Fruit fly (Drosophila melanogaster) whole organism, embryonic: ENCODE results near the gene Ir64a.

Experiments
- BEAF-32 ChIP-seq: fragments of 200-800 bp; sonication (Bioruptor generic); optimal IDR thresholded peaks from 3 replicates; lab custom pipeline; 2017; ENCODE audit warnings: missing biosample characterization, missing genetic modification characterization, mild to moderate bottlenecking, moderate library complexity, missing genetic modification reagents
- Bgb ChIP-seq: fragments of 200-800 bp; sonication (Bioruptor generic); IDR thresholded peaks from 2 replicates; pipeline ENCODE4 v1.3.6; 2022; ENCODE audit warnings: missing biosample characterization, missing genetic modification characterization; ENCODE audit not compliant: partially characterized antibody
- CG1024 ChIP-seq: fragments of 200-800 bp; sonication (Bioruptor generic); IDR thresholded peaks from 2 replicates; pipeline ENCODE4 v1.3.6; 2022; ENCODE audit warnings: missing biosample characterization, missing genetic modification characterization
- CG10366 ChIP-seq: fragments of 200-800 bp; sonication (Bioruptor generic); IDR thresholded peaks from 2 replicates; pipeline ENCODE4 v1.3.6; 2022; ENCODE audit warnings: missing biosample characterization, missing genetic modification characterization
- CG11085 ChIP-seq: fragments of 200-800 bp; sonication (Bioruptor generic); IDR thresholded peaks from 2 replicates; pipeline ENCODE4 v1.3.6; 2022; ENCODE audit warnings: missing biosample characterization, missing genetic modification characterization
- CG11398 ChIP-seq: fragments of 200-800 bp; sonication (Bioruptor generic); optimal IDR thresholded peaks from 2 replicates; lab custom pipeline; 2016; ENCODE audit warnings: missing biosample characterization, missing genetic modification characterization
- CG11456 ChIP-seq: fragments of 200-800 bp; sonication (Bioruptor generic); IDR thresholded peaks from 3 replicates; pipeline ENCODE4 v1.3.6; 2022; ENCODE audit warnings: missing biosample characterization, missing genetic modification characterization
- CG12236 ChIP-seq: fragments of 200-800 bp; sonication (Bioruptor generic); optimal IDR thresholded peaks from 2 replicates; lab custom pipeline; 2016; ENCODE audit warnings: missing biosample characterization, missing genetic modification characterization
- CG15514 ChIP-seq: fragments of 200-800 bp; sonication (Bioruptor generic); optimal IDR thresholded peaks from 3 replicates; lab custom pipeline; 2017; ENCODE audit warnings: missing biosample characterization, missing genetic modification characterization, mild to moderate bottlenecking, moderate library complexity, missing genetic modification reagents
- CG15601 ChIP-seq: fragments of 200-800 bp; sonication (Bioruptor generic); optimal IDR thresholded peaks from 3 replicates; lab custom pipeline; 2019; ENCODE audit warnings: missing biosample characterization, mild to moderate bottlenecking, missing genetic modification characterization, moderate library complexity
- CG17186 ChIP-seq: fragments of 200-800 bp; sonication (Bioruptor generic); optimal IDR thresholded peaks from 3 replicates; lab custom pipeline; 2017; ENCODE audit warnings: missing biosample characterization, missing genetic modification reagents, missing genetic modification characterization
- CG1792 ChIP-seq: fragments of 200-800 bp; sonication (Bioruptor generic); optimal IDR thresholded peaks from 2 replicates; lab custom pipeline; 2016; ENCODE audit warnings: missing biosample characterization, missing genetic modification characterization
- CG2129 ChIP-seq: fragments of 200-800 bp; sonication (Bioruptor generic); IDR thresholded peaks from 2 replicates; pipeline ENCODE4 v1.3.6; 2022; ENCODE audit warnings: missing biosample characterization, missing genetic modification characterization; ENCODE audit not compliant: partially characterized antibody
- CG31441 ChIP-seq: fragments of 200-800 bp; sonication (Bioruptor generic); IDR thresholded peaks from 2 replicates; pipeline ENCODE4 v1.3.6; 2022; ENCODE audit warnings: missing biosample characterization, missing genetic modification characterization
- CG32532 ChIP-seq: fragments of 200-800 bp; sonication (Bioruptor generic); IDR thresholded peaks from 2 replicates; pipeline ENCODE4 v1.3.6; 2022; ENCODE audit warnings: missing biosample characterization, missing genetic modification characterization
- CG34376 ChIP-seq: fragments of 200-800 bp; sonication (Bioruptor generic); optimal IDR thresholded peaks from 2 replicates; lab custom pipeline; 2018; ENCODE audit warnings: missing biosample characterization, mild to moderate bottlenecking, missing genetic modification characterization
- CG34422 ChIP-seq: fragments of 200-800 bp; sonication (Bioruptor generic); IDR thresholded peaks from 3 replicates; pipeline ENCODE4 v1.3.6; 2022; ENCODE audit warnings: missing biosample characterization, missing genetic modification characterization
- CG4328 ChIP-seq: fragments of 200-800 bp; sonication (Bioruptor generic); optimal IDR thresholded peaks from 3 replicates; lab custom pipeline; 2017; ENCODE audit warnings: missing biosample characterization, missing genetic modification reagents, missing genetic modification characterization
- CG4707 ChIP-seq: fragments of 200-800 bp; sonication (Bioruptor generic); optimal IDR thresholded peaks from 2 replicates; lab custom pipeline; 2018; ENCODE audit warnings: missing biosample characterization, mild to moderate bottlenecking, missing genetic modification characterization, moderate library complexity
- CG6765 ChIP-seq: fragments of 200-800 bp; sonication (Bioruptor generic); optimal IDR thresholded peaks from 3 replicates; lab custom pipeline; 2017; ENCODE audit warnings: missing biosample characterization, mild to moderate bottlenecking, missing genetic modification characterization
- CG7987 ChIP-seq: fragments of 200-800 bp; sonication (Bioruptor generic); optimal IDR thresholded peaks from 2 replicates; lab custom pipeline; 2018; ENCODE audit warnings: missing biosample characterization, mild to moderate bottlenecking, missing genetic modification characterization, moderate library complexity
- CG9727 ChIP-seq: fragments of 200-800 bp; sonication (Bioruptor generic); optimal IDR thresholded peaks from 3 replicates; lab custom pipeline; 2017; ENCODE audit warnings: missing biosample characterization, mild to moderate bottlenecking, missing genetic modification characterization
- CG9876 ChIP-seq: fragments of 200-800 bp; sonication (Bioruptor generic); optimal IDR thresholded peaks from 2 replicates; lab custom pipeline; 2016; ENCODE audit warnings: missing biosample characterization, missing genetic modification characterization
- CG9932 ChIP-seq: fragments of 200-800 bp; sonication (Bioruptor generic); IDR thresholded peaks from 2 replicates; pipeline ENCODE4 v1.3.6; 2022; ENCODE audit warnings: missing biosample characterization, missing genetic modification characterization
- CTCF ChIP-seq: fragments of 200-800 bp; sonication (Bioruptor generic); optimal IDR thresholded peaks from 2 replicates; lab custom pipeline; 2017; ENCODE audit warnings: missing biosample characterization, mild to moderate bottlenecking, missing genetic modification characterization, moderate library complexity
- Doc2 ChIP-seq: fragments of 200-800 bp; sonication (Bioruptor generic); IDR thresholded peaks from 2 replicates; pipeline ENCODE4 v1.3.6; 2022; ENCODE audit warnings: missing biosample characterization, missing genetic modification characterization
- E2f1 ChIP-seq: fragments of 200-800 bp; sonication (Bioruptor generic); IDR thresholded peaks from 2 replicates; pipeline ENCODE4 v1.3.6; 2022; ENCODE audit warnings: missing biosample characterization, missing genetic modification characterization
- Ets97D ChIP-seq: fragments of 200-800 bp; sonication (Bioruptor generic); optimal IDR thresholded peaks from 3 replicates; lab custom pipeline; 2016; ENCODE audit warnings: missing biosample characterization, missing genetic modification characterization
- Max ChIP-seq: fragments of 200-800 bp; sonication (Bioruptor generic); optimal IDR thresholded peaks from 2 replicates; lab custom pipeline; 2016; ENCODE audit warnings: missing biosample characterization, mild to moderate bottlenecking, missing genetic modification characterization
- Med ChIP-seq: fragments of 200-800 bp; sonication (Bioruptor generic); peaks from one replicate; lab custom pipeline; 2016; ENCODE audit warnings: missing biosample characterization, missing genetic modification characterization, mild to moderate bottlenecking, inconsistent platforms, moderate library complexity
- Sox100B ChIP-seq: fragments of 200-800 bp; sonication (Bioruptor generic); optimal IDR thresholded peaks from 3 replicates; lab custom pipeline; 2018; ENCODE audit warnings: missing biosample characterization, mild to moderate bottlenecking, missing genetic modification characterization
- Sry-β ChIP-seq: fragments of 200-800 bp; sonication (Bioruptor generic); optimal IDR thresholded peaks from 2 replicates; lab custom pipeline; 2018; ENCODE audit warnings: missing biosample characterization, mild to moderate bottlenecking, missing genetic modification characterization, moderate library complexity
- Stat92E ChIP-seq, 3 experiments: fragments of >200 bp in 2 of 3; fragments of 200-800 bp in 1 of 3; sonication (Bioruptor generic) in 1 of 3; optimal IDR thresholded peaks; 2 replicates each; lab custom pipeline; 2017 to 2019; ENCODE audit warnings: missing biosample characterization in 3 of 3, missing genetic modification characterization in 3 of 3, mild to moderate bottlenecking in 1 of 3, moderate library complexity in 1 of 3
- abd-A ChIP-seq: fragments of 200-800 bp; sonication (Bioruptor generic); optimal IDR thresholded peaks from 3 replicates; lab custom pipeline; 2019; ENCODE audit warnings: missing biosample characterization, mild to moderate bottlenecking, missing genetic modification characterization, moderate library complexity
- al ChIP-seq: fragments of 200-800 bp; sonication (Bioruptor generic); IDR thresholded peaks from 2 replicates; pipeline ENCODE4 v1.3.6; 2022; ENCODE audit warnings: missing biosample characterization, missing genetic modification characterization
- bigmax ChIP-seq: fragments of 200-800 bp; sonication (Bioruptor generic); optimal IDR thresholded peaks from 2 replicates; lab custom pipeline; 2018; ENCODE audit warnings: missing biosample characterization, mild to moderate bottlenecking, missing genetic modification characterization
- bsh ChIP-seq, 2 experiments: fragments of 200-800 bp; sonication (Bioruptor generic); optimal IDR thresholded peaks; 2 replicates each; lab custom pipeline; 2017 to 2018; ENCODE audit warnings: mild to moderate bottlenecking in 2 of 2, missing biosample characterization in 2 of 2, missing genetic modification characterization in 2 of 2, moderate library complexity in 1 of 2
- chinmo ChIP-seq: fragments of 200-800 bp; sonication (Bioruptor generic); IDR thresholded peaks from 4 replicates; pipeline ENCODE4 v1.3.6; 2022; ENCODE audit warnings: missing biosample characterization, missing genetic modification characterization; ENCODE audit not compliant: partially characterized antibody
- gsb-n ChIP-seq: fragments of 200-800 bp; sonication (Bioruptor generic); optimal IDR thresholded peaks from 3 replicates; lab custom pipeline; 2018; ENCODE audit warnings: missing biosample characterization, mild to moderate bottlenecking, missing genetic modification characterization
- gt ChIP-seq: fragments of 200-800 bp; sonication (Bioruptor generic); IDR thresholded peaks from 2 replicates; pipeline ENCODE4 v1.3.6; 2022; ENCODE audit warnings: missing biosample characterization, missing genetic modification characterization
- ham ChIP-seq: fragments of 200-800 bp; sonication (Bioruptor generic); IDR thresholded peaks from 2 replicates; pipeline ENCODE4 v1.3.6; 2022; ENCODE audit warnings: missing biosample characterization, missing genetic modification characterization
- kni ChIP-seq: fragments of 200-800 bp; sonication (Bioruptor generic); optimal IDR thresholded peaks from 3 replicates; lab custom pipeline; 2017; ENCODE audit warnings: mild to moderate bottlenecking, missing biosample characterization, missing genetic modification reagents, missing genetic modification characterization
- knrl ChIP-seq: fragments of 200-800 bp; sonication (Bioruptor generic); IDR thresholded peaks from 3 replicates; pipeline ENCODE4 v1.3.6; 2022; ENCODE audit warnings: missing biosample characterization, missing genetic modification characterization; ENCODE audit not compliant: partially characterized antibody
- odd ChIP-seq: fragments of 200-800 bp; sonication (Bioruptor generic); optimal IDR thresholded peaks from 2 replicates; lab custom pipeline; 2017; ENCODE audit warnings: missing biosample characterization, mild to moderate bottlenecking, missing genetic modification characterization
- pho ChIP-seq: fragments of 200-800 bp; sonication (Bioruptor generic); optimal IDR thresholded peaks from 2 replicates; lab custom pipeline; 2016; ENCODE audit warnings: missing biosample characterization, missing genetic modification characterization
- scrt ChIP-seq: fragments of 200-800 bp; sonication (Bioruptor generic); optimal IDR thresholded peaks from 2 replicates; lab custom pipeline; 2018; ENCODE audit warnings: missing biosample characterization, mild to moderate bottlenecking, missing genetic modification characterization, moderate library complexity
- sqz ChIP-seq: fragments of 200-800 bp; sonication (Bioruptor generic); optimal IDR thresholded peaks from 3 replicates; lab custom pipeline; 2018; ENCODE audit warnings: missing biosample characterization, mild to moderate bottlenecking, missing genetic modification characterization
- trh ChIP-seq: fragments of 200-800 bp; sonication (Bioruptor generic); optimal IDR thresholded peaks from 2 replicates; lab custom pipeline; 2016; ENCODE audit warnings: missing biosample characterization, missing genetic modification characterization
- usp ChIP-seq: fragments of >200 bp; optimal IDR thresholded peaks from 2 replicates; lab custom pipeline; 2017; ENCODE audit warnings: missing biosample characterization, missing genetic modification characterization
- zen ChIP-seq: fragments of 200-800 bp; sonication (Bioruptor generic); optimal IDR thresholded peaks from 3 replicates; lab custom pipeline; 2018; ENCODE audit warnings: missing biosample characterization, mild to moderate bottlenecking, missing genetic modification characterization, moderate library complexity

Ir64a gene

dm6 chr3L:5365164-5365879 lies 17.3 kb downstream of the Ir64a start (continued):
- no peak for TF ChIP-seq CG34422 (GFP tag; lab: Robert Waterston, UW)
- TF ChIP-seq CG31441 (GFP tag; lab: Robert Waterston, UW) = no peak
- TF ChIP-seq CTCF (GFP tag; lab: Kevin White, UChicago) = no peak
- no peak for TF ChIP-seq CG4328 (GFP tag; lab: Kevin White, UChicago)
- no peak for TF ChIP-seq CG7987
- peak; percentile 16 for TF ChIP-seq odd (GFP tag; lab: Kevin White, UChicago)
- TF ChIP-seq Bgb (GFP tag; lab: Robert Waterston, UW) = no peak
- TF ChIP-seq CG9727 (GFP tag; lab: Kevin White, UChicago) = peak; percentile 39
- no peak for TF ChIP-seq CG11398
- TF ChIP-seq Sox100B = peak; percentile 9
- no peak for TF ChIP-seq CG15514 (GFP tag; lab: Kevin White, UChicago)
- TF ChIP-seq CG11085 (GFP tag; lab: Robert Waterston, UW) = no peak
- TF ChIP-seq trh (GFP tag; lab: Kevin White, UChicago) = no peak
- no peak for TF ChIP-seq kni
- no peak for TF ChIP-seq abd-A (tag; lab: Kevin White, UChicago)
- TF ChIP-seq Ets97D (GFP tag; lab: Kevin White, UChicago) = no peak
- peak; percentile 51 for TF ChIP-seq CG9932 (GFP tag; lab: Robert Waterston, UW)
- no peak for TF ChIP-seq CG12236 (GFP tag; lab: Kevin White, UChicago)
- no peak for TF ChIP-seq al (GFP tag; lab: Robert Waterston, UW)
- no peak for TF ChIP-seq usp (GFP tag; lab: Kevin White, UChicago)
- TF ChIP-seq CG34376 (GFP tag; lab: Kevin White, UChicago) = no peak
- peak; percentile 88 for TF ChIP-seq sqz (GFP tag; lab: Kevin White, UChicago)
- TF ChIP-seq CG11456 = no peak
- TF ChIP-seq CG2129 (GFP tag; lab: Robert Waterston, UW) = no peak
- no peak for TF ChIP-seq Sry-β (GFP tag; lab: Kevin White, UChicago)
- TF ChIP-seq Stat92E (GFP tag; optimal IDR thresholded peaks at IDR 0.05; lab: Kevin White, UChicago) = no peak
- TF ChIP-seq CG4707 = no peak
- peak; percentile 51 for TF ChIP-seq CG10366 (GFP tag; lab: Robert Waterston, UW)
- TF ChIP-seq Med (GFP tag; lab: Kevin White, UChicago) = peak; percentile 80
- TF ChIP-seq bsh (GFP tag; optimal IDR thresholded peaks at IDR 0.05; lab: Kevin White, UChicago) = peak; percentile 43 to 48
- no peak for TF ChIP-seq Max
- TF ChIP-seq knrl = no peak
- TF ChIP-seq pho (GFP tag; lab: Kevin White, UChicago) = no peak
- no peak for TF ChIP-seq gsb-n (tag; lab: Kevin White, UChicago)
- no peak for TF ChIP-seq CG15601 (tag; lab: Kevin White, UChicago)
- TF ChIP-seq ham (GFP tag; lab: Robert Waterston, UW) = no peak
- TF ChIP-seq CG1024 (GFP tag; lab: Robert Waterston, UW) = no peak
- TF ChIP-seq CG6765 (GFP tag; lab: Kevin White, UChicago) = no peak
- TF ChIP-seq scrt (GFP tag; lab: Kevin White, UChicago) = no peak
- TF ChIP-seq CG17186 (GFP tag; lab: Kevin White, UChicago) = no peak
- no peak for TF ChIP-seq Doc2 (GFP tag; lab: Robert Waterston, UW)
- TF ChIP-seq zen (tag; lab: Kevin White, UChicago) = no peak
- no peak for TF ChIP-seq gt (GFP tag; lab: Robert Waterston, UW)
- no peak for TF ChIP-seq E2f1
- no peak for TF ChIP-seq CG1792 (GFP tag; lab: Kevin White, UChicago)
- no peak for TF ChIP-seq BEAF-32 (GFP tag; lab: Kevin White, UChicago)
- TF ChIP-seq chinmo (GFP tag; lab: Robert Waterston, UW) = peak; percentile 29; the same call in 1 of the 4 replicates
- no peak for TF ChIP-seq CG32532 (GFP tag; lab: Robert Waterston, UW)
- TF ChIP-seq bigmax (GFP tag; lab: Kevin White, UChicago) = no peak
- no peak for TF ChIP-seq CG9876 (GFP tag; lab: Kevin White, UChicago)
